Worm (Caenorhabditis elegans) whole organism, late embryonic: Measurements from ENCODE around the gene srxa-13.
A peak's percentile ranks its signal among the peaks of the same experiment; 100 is the strongest.

Experiments
- C08G9.2 ChIP-seq: sonication (generic microtip); optimal IDR thresholded peaks from 2 replicates; lab custom pipeline; 2016; ENCODE audit warnings: mild to moderate bottlenecking, missing genetic modification characterization, moderate library complexity, missing compliant biosample characterization
- ceh-24 ChIP-seq: sonication (generic microtip); optimal IDR thresholded peaks from 2 replicates; lab custom pipeline; 2016; ENCODE audit warnings: mild to moderate bottlenecking, missing genetic modification characterization, missing compliant biosample characterization
- elt-2 ChIP-seq: sonication (generic microtip); optimal IDR thresholded peaks from 2 replicates; lab custom pipeline; 2016; ENCODE audit warnings: missing genetic modification reagents, missing genetic modification characterization, missing compliant biosample characterization
- ets-4 ChIP-seq: sonication (generic microtip); optimal IDR thresholded peaks from 2 replicates; lab custom pipeline; 2016; ENCODE audit warnings: missing genetic modification characterization, missing compliant biosample characterization
- rnt-1 ChIP-seq: sonication (generic microtip); optimal IDR thresholded peaks from 2 replicates; lab custom pipeline; 2016; ENCODE audit warnings: missing genetic modification characterization, missing compliant biosample characterization
- syd-9 ChIP-seq: sonication (generic microtip); optimal IDR thresholded peaks from 2 replicates; lab custom pipeline; 2016; ENCODE audit warnings: mild to moderate bottlenecking, missing genetic modification characterization, moderate library complexity, missing compliant biosample characterization
- tbx-2 ChIP-seq: sonication (generic microtip); optimal IDR thresholded peaks from 2 replicates; lab custom pipeline; 2016; ENCODE audit warnings: missing genetic modification characterization, missing compliant biosample characterization
- ttx-3 ChIP-seq: sonication (generic microtip); optimal IDR thresholded peaks from 2 replicates; lab custom pipeline; 2016; ENCODE audit warnings: missing genetic modification reagents, missing genetic modification characterization, missing compliant biosample characterization
- unc-55 ChIP-seq: sonication (generic microtip); optimal IDR thresholded peaks from 2 replicates; lab custom pipeline; 2017; ENCODE audit warnings: missing biosample characterization, missing genetic modification reagents, missing genetic modification characterization
- unc-86 ChIP-seq: sonication (generic microtip); optimal IDR thresholded peaks from 2 replicates; lab custom pipeline; 2016; ENCODE audit warnings: missing genetic modification characterization, missing compliant biosample characterization

DNA sequence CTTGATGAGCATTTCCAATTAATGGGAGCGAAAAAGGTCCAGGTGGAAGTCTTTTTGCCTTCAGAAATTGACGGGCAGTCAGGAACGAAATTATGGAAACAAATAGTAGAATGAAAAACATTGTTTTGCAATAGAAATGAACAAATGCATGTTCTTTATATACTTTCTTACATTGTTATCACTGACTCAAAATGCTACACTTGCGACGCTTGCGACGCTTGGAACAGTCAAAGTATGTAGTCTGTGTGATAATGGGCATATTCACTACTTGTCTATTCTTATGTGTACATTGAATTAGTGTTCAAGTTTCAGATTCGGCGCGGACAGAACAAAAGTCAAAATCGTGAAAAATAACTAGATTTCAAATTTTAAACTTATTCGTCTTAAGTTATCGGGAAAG lies 31.2 kb upstream of the srxa-13 start, which contains the start of gene cyp-35C1:
- TF ChIP-seq unc-55, result no peak
- no peak for TF ChIP-seq tbx-2 (tag; lab: Kevin White, UChicago)
- no peak for TF ChIP-seq ceh-24 (tag; lab: Kevin White, UChicago)
- no peak for TF ChIP-seq rnt-1 (tag; lab: Kevin White, UChicago)
- no peak for TF ChIP-seq ttx-3 (tag; lab: Kevin White, UChicago)
- no peak for TF ChIP-seq C08G9.2
- no peak for TF ChIP-seq syd-9 (tag; lab: Kevin White, UChicago)
- no peak for TF ChIP-seq unc-86 (tag; lab: Kevin White, UChicago)
- TF ChIP-seq elt-2 (tag; lab: Kevin White, UChicago), result peak; percentile 22
- TF ChIP-seq ets-4, result no peak
